Fruit fly (Drosophila melanogaster): ENCODE data around the gene kirre.

kirre gene

DNA sequence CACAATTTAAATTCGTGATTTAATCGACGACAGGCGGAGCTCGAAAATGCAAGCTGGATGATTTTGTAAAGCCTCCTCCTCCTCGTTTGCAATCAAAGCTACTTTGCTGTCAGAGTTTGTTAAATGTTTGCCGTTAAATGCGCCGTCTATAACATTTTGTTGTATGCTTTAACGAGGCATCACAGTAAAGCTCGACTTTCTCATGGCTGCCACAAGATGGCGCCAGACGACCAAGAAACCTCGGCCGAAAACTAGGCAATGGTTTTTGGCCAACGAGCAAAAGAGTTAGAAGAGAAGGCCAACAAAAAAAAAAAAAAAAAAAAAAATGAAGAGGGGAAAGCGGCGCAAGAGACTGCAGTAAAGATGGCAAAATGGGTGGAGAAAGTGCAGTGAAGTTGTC is 129.2 kb downstream of the kirre start:
- TF ChIP-seq Mio (GFP tag; optimal IDR thresholded peaks at IDR 0.05), result no peak
- TF ChIP-seq Jra (GFP tag; optimal IDR thresholded peaks at IDR 0.05), result no peak
- no peak for TF ChIP-seq br (GFP tag; optimal IDR thresholded peaks at IDR 0.05)
- no peak for TF ChIP-seq OdsH (GFP tag; optimal IDR thresholded peaks at IDR 0.05)
- TF ChIP-seq HLH106 (tag; optimal IDR thresholded peaks at IDR 0.05), result no peak
- TF ChIP-seq brk (GFP tag; optimal IDR thresholded peaks at IDR 0.05), result no peak
- TF ChIP-seq sv (GFP tag; optimal IDR thresholded peaks at IDR 0.05), result no peak
- TF ChIP-seq dsf (GFP tag; optimal IDR thresholded peaks at IDR 0.05; ENCODE audit: borderline replicate concordance), result no peak

- TF ChIP-seq sv (GFP tag; optimal IDR thresholded peaks at IDR 0.05) (no peak), Dif (GFP tag; optimal IDR thresholded peaks at IDR 0.05; ENCODE audit: partially characterized antibody) (no peak), Hr78 (GFP tag; optimal IDR thresholded peaks at IDR 0.05) (no peak), Rel (GFP tag; optimal IDR thresholded peaks at IDR 0.05) (no peak), Rel (tag; optimal IDR thresholded peaks at IDR 0.05) (no peak)
Observed at dm6 chrX:2872753-2873152, 132.6 kb downstream of the kirre start, which contains the start of gene CG14416. Gene CG14416 (minus strand): TSS chrX:2872853.

DNA sequence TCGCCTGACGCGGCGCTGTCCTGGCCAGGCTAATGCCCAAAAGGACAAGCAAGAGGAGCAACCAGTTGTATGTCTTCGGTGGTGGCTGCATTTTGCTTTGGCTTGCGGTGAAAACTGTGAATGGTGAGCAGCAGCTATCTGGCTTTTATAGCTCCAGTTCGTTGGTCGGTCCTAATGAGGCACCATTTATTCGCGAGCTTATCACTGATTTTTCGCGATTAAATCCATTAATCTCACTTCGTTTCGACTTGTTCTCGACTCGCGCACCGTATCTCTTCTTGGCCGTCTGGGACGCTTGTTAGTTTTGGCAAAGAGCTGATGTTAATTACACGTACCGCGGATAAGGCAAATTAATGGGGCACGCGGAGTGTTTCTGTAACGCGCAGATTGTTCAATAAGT is 136.2 kb downstream of the kirre start, which contains the start of gene CG14417:
Gene CG14417, minus strand, starts transcription at position 101 of the 400 bp plus-strand sequence.
- TF ChIP-seq Jra (GFP tag; optimal IDR thresholded peaks at IDR 0.05) (no peak), lola (GFP tag; optimal IDR thresholded peaks at IDR 0.05) (no peak), usp (GFP tag; optimal IDR thresholded peaks at IDR 0.05) (no peak), CG32264 (GFP tag; optimal IDR thresholded peaks at IDR 0.05) (no peak), brk (GFP tag; optimal IDR thresholded peaks at IDR 0.05) (no peak), Myc (optimal IDR thresholded peaks at IDR 0.05) (no peak), Dif (GFP tag; optimal IDR thresholded peaks at IDR 0.05; ENCODE audit: partially characterized antibody) (no peak), N (GFP tag; optimal IDR thresholded peaks at IDR 0.05) (no peak), Vsx2 (GFP tag; optimal IDR thresholded peaks at IDR 0.05; ENCODE audit: partially characterized antibody) (no peak), dsf (GFP tag; optimal IDR thresholded peaks at IDR 0.05; ENCODE audit: borderline replicate concordance) (no peak), ey (GFP tag; optimal IDR thresholded peaks at IDR 0.05) (no peak), GATAd (GFP tag; optimal IDR thresholded peaks at IDR 0.05) (no peak), OdsH (GFP tag; optimal IDR thresholded peaks at IDR 0.05) (no peak), CG9705 (GFP tag; optimal IDR thresholded peaks at IDR 0.05) (no peak), h (GFP tag; optimal IDR thresholded peaks at IDR 0.05) (no peak), Hr78 (GFP tag; optimal IDR thresholded peaks at IDR 0.05) (no peak)

DNA sequence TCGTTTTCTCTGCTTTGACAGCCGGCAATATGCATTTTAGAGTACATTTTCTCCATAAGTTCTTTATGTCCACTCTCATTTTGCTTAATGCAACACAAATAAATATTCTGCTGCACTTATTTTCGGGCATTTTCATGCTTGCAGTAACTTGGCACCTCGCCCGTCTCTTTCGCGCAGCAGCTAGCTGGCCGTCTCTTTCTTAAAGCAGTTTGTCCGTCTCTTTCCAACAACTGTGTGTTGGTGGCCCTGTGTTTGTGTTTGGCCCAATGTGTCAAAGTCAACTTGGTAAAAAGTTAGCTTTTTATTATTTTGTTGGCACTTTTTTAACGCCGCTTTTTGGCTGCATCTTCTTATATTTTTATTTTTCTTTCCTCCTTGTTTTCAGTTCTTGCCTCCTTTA is 136.9 kb downstream of the kirre start:
- no peak for TF ChIP-seq sage (GFP tag; optimal IDR thresholded peaks at IDR 0.05)

dm6 chrX:2880660-2881059 is 140.5 kb downstream of the kirre start:
- peak; percentile 7 for TF ChIP-seq h (GFP tag; optimal IDR thresholded peaks at IDR 0.05)
- TF ChIP-seq ey (GFP tag; optimal IDR thresholded peaks at IDR 0.05), result peak; percentile 10
- peak; percentile 12 for TF ChIP-seq rgr (GFP tag; optimal IDR thresholded peaks at IDR 0.05)
- TF ChIP-seq Abd-B (GFP tag; optimal IDR thresholded peaks at IDR 0.05), result no peak
- TF ChIP-seq Hr83 (GFP tag; optimal IDR thresholded peaks at IDR 0.05; ENCODE audit: poor library complexity, severe bottlenecking), result no peak
- TF ChIP-seq HLH106 (tag; optimal IDR thresholded peaks at IDR 0.05), result peak; percentile 24
- no peak for TF ChIP-seq OdsH (GFP tag; optimal IDR thresholded peaks at IDR 0.05)
- TF ChIP-seq Myc (optimal IDR thresholded peaks at IDR 0.05), result no peak
- TF ChIP-seq psq (GFP tag; optimal IDR thresholded peaks at IDR 0.05), result no peak
- TF ChIP-seq lola (GFP tag; optimal IDR thresholded peaks at IDR 0.05), result no peak
- no peak for TF ChIP-seq Vsx2 (GFP tag; optimal IDR thresholded peaks at IDR 0.05; ENCODE audit: partially characterized antibody)
- TF ChIP-seq Sp1 (GFP tag; optimal IDR thresholded peaks at IDR 0.05), result no peak

- TF ChIP-seq HLH106 (tag; optimal IDR thresholded peaks at IDR 0.05), result no peak
- TF ChIP-seq Dfd (GFP tag; optimal IDR thresholded peaks at IDR 0.05), result peak; percentile 12
Observed at dm6 chrX:2882516-2882915, 142.3 kb downstream of the kirre start.

DNA sequence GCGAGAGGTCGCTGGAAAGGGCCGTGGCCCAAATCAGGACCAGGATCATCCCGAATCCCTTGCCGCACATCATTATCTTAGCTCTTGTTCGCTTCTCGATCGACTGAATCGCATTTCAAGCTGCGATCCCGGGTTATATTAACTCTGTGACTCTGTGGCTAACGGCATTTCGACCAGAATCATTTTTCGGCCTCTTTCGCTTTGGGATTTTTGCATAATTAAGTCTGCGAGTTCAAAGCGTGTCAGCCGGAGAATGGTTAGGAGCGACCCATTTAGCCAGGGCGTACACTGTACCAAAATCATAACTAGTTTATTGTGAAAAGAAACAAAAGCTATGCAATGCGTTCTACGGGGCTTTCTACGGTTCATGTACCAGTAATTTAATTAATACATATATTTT is 143.4 kb downstream of the kirre start, which contains the start of gene CG14418:
Gene CG14418, minus strand, starts transcription at position 101 of the 400 bp plus-strand sequence.
- TF ChIP-seq sage (GFP tag; optimal IDR thresholded peaks at IDR 0.05) (no peak), lola (GFP tag; optimal IDR thresholded peaks at IDR 0.05) (no peak), CG32264 (GFP tag; optimal IDR thresholded peaks at IDR 0.05) (no peak), pan (optimal IDR thresholded peaks at IDR 0.05) (no peak), dl (GFP tag; optimal IDR thresholded peaks at IDR 0.05; ENCODE audit: insufficient read depth in 1 of 2, partially characterized antibody in 2 of 2) (no peak)

Measured in whole organism, wandering third instar larva.